Worm (Caenorhabditis elegans): ENCODE data around the gene cya-1.

The cya-1 gene

DNA sequence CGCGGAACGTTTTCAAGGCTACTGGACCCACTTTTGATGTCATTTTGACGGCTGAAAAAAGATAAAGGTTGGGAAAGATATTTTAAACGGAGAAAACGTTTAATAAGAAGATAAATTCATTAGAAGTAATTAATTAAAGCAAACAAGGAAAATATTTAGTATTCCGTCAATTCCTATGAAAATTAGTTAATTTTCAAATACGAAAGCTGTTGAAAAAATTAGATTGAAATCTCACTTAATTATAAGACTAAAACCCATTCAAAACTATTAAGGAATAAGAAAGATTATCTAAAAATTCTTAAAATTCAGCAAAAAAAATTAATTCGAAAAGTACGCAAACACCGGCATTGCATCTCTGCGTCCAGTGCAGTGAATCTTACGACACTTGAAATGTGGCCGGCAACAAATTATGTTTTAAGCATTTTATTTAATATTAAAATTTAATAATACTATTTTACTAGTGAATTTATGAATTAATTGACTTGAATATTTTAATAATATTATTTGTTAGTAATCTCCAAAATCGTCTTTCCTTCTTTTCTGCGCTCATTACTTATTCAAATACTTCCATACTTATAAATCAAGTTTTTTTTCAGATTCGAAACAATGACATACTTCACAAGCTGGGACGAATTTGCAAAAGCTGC lies 35.8 kb upstream of the cya-1 start, which contains the start of the genes ZK512.2 and ZK512.4:
TSS of gene ZK512.2 (minus strand) at position 51 of the 647 bp plus-strand sequence.
TSS of gene ZK512.4 (plus strand) at position 597 of the 647 bp plus-strand sequence.
- peak; percentile 60 for TF ChIP-seq mes-2 (tag; optimal IDR thresholded peaks at IDR 0.05; ENCODE audit: poor library complexity, severe bottlenecking)
- TF ChIP-seq mep-1 (tag; optimal IDR thresholded peaks at IDR 0.05): no peak
- TF ChIP-seq nhr-42 (GFP tag; IDR thresholded peaks at IDR 0.05): no peak
- peak; percentile 41 for TF ChIP-seq dpl-1 (GFP tag; optimal IDR thresholded peaks at IDR 0.05)
- peak; percentile 10 for TF ChIP-seq hlh-30 (tag; optimal IDR thresholded peaks at IDR 0.05; ENCODE audit: insufficient read depth)
- peak in 1 of 2 experiments; percentile 57 for TF ChIP-seq lsy-2 (tag; optimal IDR thresholded peaks at IDR 0.05)

DNA sequence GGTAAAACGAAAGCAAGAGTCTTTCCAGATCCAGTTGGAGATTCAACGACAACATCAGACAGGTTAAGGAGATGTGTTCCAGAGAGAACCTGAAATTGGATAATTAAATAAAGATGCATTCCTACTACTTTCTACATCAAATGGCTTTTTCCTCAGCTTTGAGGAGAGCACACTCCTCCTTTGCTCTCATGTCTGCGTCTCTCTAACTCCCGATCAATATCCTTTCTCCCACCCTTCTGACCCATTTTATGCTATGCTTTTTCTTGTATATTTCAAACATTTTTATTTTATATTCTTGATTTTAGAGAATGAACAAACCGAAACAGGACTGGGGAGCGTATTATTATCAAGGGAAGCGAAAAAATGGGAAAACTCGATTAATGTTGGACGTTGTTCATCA lies 34.8 kb upstream of the cya-1 start, which contains the start of gene ZK512.11:
TSS of gene ZK512.11 (plus strand) at position 301 of the 400 bp plus-strand sequence.
- TF ChIP-seq lin-39 (tag; optimal IDR thresholded peaks at IDR 0.05): no peak
- TF ChIP-seq ztf-11 (tag; optimal IDR thresholded peaks at IDR 0.05): no peak
- TF ChIP-seq ces-1 (GFP tag; optimal IDR thresholded peaks at IDR 0.05): no peak
- no peak for TF ChIP-seq nhr-11 (tag; optimal IDR thresholded peaks at IDR 0.05)
- TF ChIP-seq daf-19 (GFP tag; conservative IDR thresholded peaks at IDR 0.05): no peak
- TF ChIP-seq Y105C5A.15 (GFP tag; IDR thresholded peaks at IDR 0.05): no peak
- TF ChIP-seq set-16 (GFP tag; IDR thresholded peaks at IDR 0.05): no peak

DNA sequence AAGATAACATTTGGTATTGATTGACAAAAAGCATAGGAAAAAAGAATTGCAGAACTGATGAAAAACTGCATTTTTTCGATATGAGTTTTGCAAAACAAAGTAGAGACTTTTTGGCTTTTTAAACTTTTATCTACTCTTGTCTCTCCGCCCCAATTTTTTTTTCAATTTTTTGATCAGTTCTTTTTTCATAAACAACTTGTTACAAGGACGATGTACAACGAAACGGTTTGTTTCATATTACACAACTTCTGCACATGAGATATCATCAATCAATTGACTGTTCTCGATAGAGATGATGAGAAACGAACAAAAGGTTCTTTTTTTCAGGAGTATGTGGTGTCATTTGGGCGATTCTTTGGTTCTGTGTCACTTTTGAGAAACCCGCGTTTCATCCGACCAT lies 29.5 kb upstream of the cya-1 start, which contains the start of gene ZK512.7:
TSS of gene ZK512.7 (minus strand) at position 101 of the 400 bp plus-strand sequence.
- TF ChIP-seq unc-62 (GFP tag; optimal IDR thresholded peaks at IDR 0.05 in 1 of 2) (peak in 1 of 2 experiments; percentile 72), unc-62 (tag; optimal IDR thresholded peaks at IDR 0.05) (no peak), mxl-2 (GFP tag; conservative IDR thresholded peaks at IDR 0.05) (no peak)

DNA sequence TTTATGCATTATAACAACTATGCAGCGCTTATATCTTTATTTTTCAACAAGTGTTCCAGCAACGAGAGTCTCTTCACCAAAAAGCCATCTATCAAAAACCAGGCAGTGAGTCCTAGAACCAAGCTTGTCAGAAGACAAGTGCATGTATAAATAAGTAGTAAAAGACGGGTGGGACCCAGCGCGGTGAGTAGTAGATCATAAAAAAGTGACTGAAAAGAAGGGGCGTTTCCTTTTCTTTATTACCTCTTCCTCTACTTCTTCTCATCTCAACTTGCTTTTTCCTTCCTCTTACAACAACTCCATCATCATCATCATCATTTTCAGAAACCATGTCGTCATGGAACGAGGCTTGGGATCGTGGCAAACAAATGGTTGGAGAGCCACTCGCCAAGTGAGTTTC lies 27.5 kb upstream of the cya-1 start, which contains the start of gene eat-4:
TSS of gene eat-4 (plus strand) at position 301 of the 400 bp plus-strand sequence.
- no peak for TF ChIP-seq nhr-28 (tag; optimal IDR thresholded peaks at IDR 0.05)
- TF ChIP-seq lin-39 (tag; optimal IDR thresholded peaks at IDR 0.05): no peak
- TF ChIP-seq nhr-42 (GFP tag; IDR thresholded peaks at IDR 0.05): no peak
- TF ChIP-seq ctbp-1 (GFP tag; IDR thresholded peaks at IDR 0.05): no peak
- no peak for TF ChIP-seq ceh-44 (GFP tag; IDR thresholded peaks at IDR 0.05)
- no peak for TF ChIP-seq Y75B8A.6 (GFP tag; IDR thresholded peaks at IDR 0.05)
- TF ChIP-seq rbr-2 (tag; optimal IDR thresholded peaks at IDR 0.05): no peak
- TF ChIP-seq dmd-6 (GFP tag; IDR thresholded peaks at IDR 0.05): no peak
- TF ChIP-seq lim-7 (GFP tag; IDR thresholded peaks at IDR 0.05): no peak
- TF ChIP-seq sdz-12 (GFP tag; optimal IDR thresholded peaks at IDR 0.05): no peak
- no peak for TF ChIP-seq mdt-29 (GFP tag; IDR thresholded peaks at IDR 0.05)
- no peak for TF ChIP-seq daf-12 (tag; optimal IDR thresholded peaks at IDR 0.05)
- TF ChIP-seq daf-8 (GFP tag; IDR thresholded peaks at IDR 0.05): no peak
- TF ChIP-seq madf-5 (GFP tag; IDR thresholded peaks at IDR 0.05): no peak
- TF ChIP-seq mep-1 (tag; optimal IDR thresholded peaks at IDR 0.05): no peak
- no peak for TF ChIP-seq egl-43 (GFP tag; IDR thresholded peaks at IDR 0.05)

DNA sequence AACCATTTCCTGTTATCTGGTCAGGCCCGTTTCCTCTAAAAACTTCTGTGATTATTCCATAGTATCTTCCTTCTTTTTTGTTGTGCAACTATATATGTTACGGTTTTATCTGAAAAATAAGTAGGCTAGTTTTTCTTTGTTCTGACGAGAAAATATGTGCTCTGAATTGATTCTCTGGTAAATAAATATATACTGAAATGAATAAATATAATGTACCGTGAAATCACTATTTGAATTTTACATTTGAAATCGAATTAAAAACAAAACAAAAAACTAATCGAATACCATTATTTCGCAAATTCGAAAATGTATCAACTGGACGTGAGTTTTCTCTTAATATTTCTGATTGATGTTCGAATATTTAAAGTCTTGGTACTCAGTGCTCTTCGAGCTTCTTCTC lies 21.5 kb upstream of the cya-1 start, which contains the start of gene ZK512.10:
TSS of gene ZK512.10 (plus strand) at position 301 of the 400 bp plus-strand sequence.
- TF ChIP-seq F37D6.2 (tag; optimal IDR thresholded peaks at IDR 0.05) (no peak), lin-13 (GFP tag; optimal IDR thresholded peaks at IDR 0.05) (no peak), jun-1 (tag; optimal IDR thresholded peaks at IDR 0.05) (no peak), Y105C5A.15 (GFP tag; IDR thresholded peaks at IDR 0.05) (no peak), zag-1 (tag; optimal IDR thresholded peaks at IDR 0.05) (no peak), set-16 (GFP tag; IDR thresholded peaks at IDR 0.05) (no peak), madf-9 (GFP tag; conservative IDR thresholded peaks at IDR 0.05) (no peak), saeg-2 (GFP tag; IDR thresholded peaks at IDR 0.05) (no peak), F44E2.7 (GFP tag; IDR thresholded peaks at IDR 0.05) (no peak), nhr-10 (tag; optimal IDR thresholded peaks at IDR 0.05) (no peak), lin-15B (tag; optimal IDR thresholded peaks at IDR 0.05) (no peak), ZK337.2 (GFP tag; IDR thresholded peaks at IDR 0.05) (no peak), nhr-48 (tag; optimal IDR thresholded peaks at IDR 0.05) (no peak), dmd-6 (GFP tag; IDR thresholded peaks at IDR 0.05) (no peak), nhr-41 (GFP tag; IDR thresholded peaks at IDR 0.05) (no peak), sdz-12 (GFP tag; optimal IDR thresholded peaks at IDR 0.05) (no peak), dmd-9 (GFP tag; IDR thresholded peaks at IDR 0.05) (no peak), lir-3 (tag; optimal IDR thresholded peaks at IDR 0.05) (no peak), fos-1 (tag; optimal IDR thresholded peaks at IDR 0.05) (no peak)

All from whole organism, L4 larva.